Fruit fly (Drosophila melanogaster): ENCODE results near the gene SecS.

The SecS gene

DNA sequence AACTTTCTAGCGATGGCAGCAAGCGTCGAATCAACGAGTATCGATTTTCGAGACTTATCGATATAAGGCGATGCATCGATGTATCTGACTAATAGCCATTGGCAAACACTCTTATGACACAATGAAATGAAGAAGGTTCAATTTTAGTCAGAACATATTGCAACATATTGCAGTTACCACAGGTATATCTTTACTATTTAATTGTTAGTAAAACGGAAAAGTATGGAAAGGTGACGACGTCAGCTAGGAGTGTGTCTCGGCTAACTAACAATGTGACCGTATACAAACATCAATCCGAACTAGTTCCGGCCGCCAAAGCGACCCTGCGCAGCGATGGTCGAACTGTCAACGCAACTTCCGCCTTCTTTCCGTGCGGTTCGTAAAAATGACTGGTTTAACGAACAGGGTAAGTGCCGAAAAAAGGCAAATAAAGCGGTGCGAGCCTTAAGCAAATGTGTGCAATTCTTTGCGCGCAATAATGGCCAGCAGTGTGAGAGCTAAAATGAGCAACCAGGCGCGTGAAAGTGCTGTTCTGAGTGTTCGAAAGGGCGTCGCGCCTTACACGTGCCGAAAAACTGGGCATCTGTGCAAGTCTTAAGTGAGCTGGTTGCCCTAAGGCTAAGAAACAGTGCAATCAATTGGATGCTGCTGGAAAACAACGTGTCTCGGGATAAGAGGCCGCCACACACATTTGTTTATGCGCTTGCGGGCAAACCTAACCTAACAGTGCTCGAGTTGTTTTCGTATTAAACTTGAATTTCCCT, 23.1 kb downstream of the SecS start, which contains the start of the genes Dph4, Spec2 and RpL13A:
Dph4 (minus strand) TSS at position 11 of the 764 bp plus-strand sequence.
Spec2 (minus strand) TSS at position 11 of the 764 bp plus-strand sequence.
RpL13A (plus strand) TSS at position 360 of the 764 bp plus-strand sequence.
- no peak for TF ChIP-seq h (optimal IDR thresholded peaks at IDR 0.05)
- TF ChIP-seq Sin3A (optimal IDR thresholded peaks at IDR 0.05), result no peak
- no peak for TF ChIP-seq psq (optimal IDR thresholded peaks at IDR 0.05)
- TF ChIP-seq Myc (optimal IDR thresholded peaks at IDR 0.05), result no peak
- TF ChIP-seq insv (optimal IDR thresholded peaks at IDR 0.05), result no peak
- no peak for TF ChIP-seq ttk (optimal IDR thresholded peaks at IDR 0.05)

DNA sequence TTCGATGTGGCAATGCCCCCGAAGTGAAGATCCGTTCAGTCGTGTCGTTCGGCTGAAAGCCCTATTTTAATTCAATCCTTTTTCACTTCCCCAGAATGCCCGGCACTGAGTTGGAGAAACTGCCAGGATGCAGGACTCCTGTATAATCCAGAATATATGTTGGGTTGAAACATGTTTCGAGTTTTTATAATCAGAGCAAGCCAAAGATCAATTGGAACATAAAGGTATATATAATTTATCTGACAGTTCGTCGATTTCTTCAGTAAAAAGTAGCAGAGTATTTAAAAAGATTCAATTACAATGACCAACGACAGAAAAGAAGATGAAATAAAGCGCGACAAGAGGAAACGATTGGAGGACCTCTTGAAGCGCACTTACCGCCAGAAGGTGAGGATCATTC, 26.3 kb downstream of the SecS start, which contains the start of gene CG31551:
CG31551 (plus strand) TSS at position 301 of the 400 bp plus-strand sequence.
- no peak for TF ChIP-seq insv (optimal IDR thresholded peaks at IDR 0.05)
- no peak for TF ChIP-seq Sin3A (optimal IDR thresholded peaks at IDR 0.05)
- TF ChIP-seq Myc (optimal IDR thresholded peaks at IDR 0.05), result no peak
- TF ChIP-seq psq (optimal IDR thresholded peaks at IDR 0.05), result no peak
- TF ChIP-seq h (optimal IDR thresholded peaks at IDR 0.05), result no peak
- no peak for TF ChIP-seq ttk (optimal IDR thresholded peaks at IDR 0.05)

DNA sequence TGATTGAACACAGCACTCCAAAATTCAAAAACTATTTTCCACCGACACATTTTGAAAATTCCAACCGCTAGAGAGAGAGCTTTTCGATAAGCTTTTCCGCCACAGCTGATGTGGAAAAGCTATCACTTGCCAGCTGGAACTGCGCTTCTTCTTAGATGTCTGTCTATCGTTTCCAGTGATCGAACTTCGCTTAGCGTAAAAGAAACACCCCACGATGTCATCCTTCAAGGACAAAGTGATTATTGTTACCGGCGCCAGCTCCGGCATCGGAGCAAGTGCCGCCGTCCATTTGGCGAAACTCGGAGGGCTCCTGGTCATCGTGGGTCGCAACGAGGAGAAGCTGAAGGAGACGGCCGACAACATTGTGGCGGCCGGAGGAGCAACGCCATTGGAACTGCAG, 30.9 kb downstream of the SecS start, which contains the start of gene CG31549:
CG31549 (plus strand) TSS at position 11 of the 400 bp plus-strand sequence.
- TF ChIP-seq Myc (optimal IDR thresholded peaks at IDR 0.05), result no peak
- no peak for TF ChIP-seq Sin3A (optimal IDR thresholded peaks at IDR 0.05)
- TF ChIP-seq insv (optimal IDR thresholded peaks at IDR 0.05), result no peak
- no peak for TF ChIP-seq h (optimal IDR thresholded peaks at IDR 0.05)
- no peak for TF ChIP-seq psq (optimal IDR thresholded peaks at IDR 0.05)
- no peak for TF ChIP-seq ttk (optimal IDR thresholded peaks at IDR 0.05)

DNA sequence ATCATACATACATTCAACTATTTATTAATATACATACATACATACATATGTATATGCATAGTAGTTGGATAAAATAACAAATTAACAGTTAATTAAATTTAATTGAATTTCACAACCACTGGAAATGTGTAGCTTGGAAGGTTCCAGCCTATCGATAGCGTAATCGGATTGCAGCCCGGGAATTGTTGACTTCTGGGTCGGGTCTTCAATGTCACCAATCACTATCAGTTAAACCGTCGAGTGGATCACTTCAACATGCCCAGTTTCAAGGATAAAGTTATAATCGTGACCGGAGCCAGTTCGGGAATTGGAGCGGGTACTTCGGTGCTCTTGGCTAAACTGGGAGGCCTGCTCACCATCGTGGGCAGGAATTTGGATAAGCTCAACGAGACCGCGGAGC, 32.2 kb downstream of the SecS start, which contains the start of gene CG12171:
CG12171 (plus strand) TSS at position 191 of the 400 bp plus-strand sequence.
- TF ChIP-seq ttk (optimal IDR thresholded peaks at IDR 0.05), result no peak
- no peak for TF ChIP-seq h (optimal IDR thresholded peaks at IDR 0.05)
- no peak for TF ChIP-seq Sin3A (optimal IDR thresholded peaks at IDR 0.05)
- TF ChIP-seq psq (optimal IDR thresholded peaks at IDR 0.05), result no peak
- no peak for TF ChIP-seq insv (optimal IDR thresholded peaks at IDR 0.05)
- TF ChIP-seq Myc (optimal IDR thresholded peaks at IDR 0.05), result no peak

DNA sequence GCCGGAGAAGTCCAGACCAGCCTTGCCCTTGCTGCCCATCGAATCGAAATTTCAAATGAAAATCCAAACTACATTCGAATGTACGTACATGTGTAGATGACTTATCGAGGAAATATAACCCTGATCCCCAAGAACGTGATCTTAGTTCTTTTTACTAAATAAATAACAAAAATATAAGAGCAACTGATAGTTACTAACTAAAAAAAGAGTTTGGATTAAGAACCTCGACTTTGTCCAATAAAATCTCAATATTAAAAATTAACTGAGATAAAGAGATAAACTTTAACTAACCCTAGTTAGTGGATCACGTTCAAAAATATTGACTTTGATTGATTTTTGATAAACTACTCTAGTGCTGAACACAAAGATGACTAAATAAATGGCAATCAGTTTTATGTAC, 34.3 kb downstream of the SecS start, which contains the start of gene CG31546:
CG31546 (minus strand) TSS at position 101 of the 400 bp plus-strand sequence.
- no peak for TF ChIP-seq psq (optimal IDR thresholded peaks at IDR 0.05)
- no peak for TF ChIP-seq h (optimal IDR thresholded peaks at IDR 0.05)
- no peak for TF ChIP-seq Myc (optimal IDR thresholded peaks at IDR 0.05)
- TF ChIP-seq insv (optimal IDR thresholded peaks at IDR 0.05), result no peak
- TF ChIP-seq ttk (optimal IDR thresholded peaks at IDR 0.05), result no peak
- no peak for TF ChIP-seq Sin3A (optimal IDR thresholded peaks at IDR 0.05)

DNA sequence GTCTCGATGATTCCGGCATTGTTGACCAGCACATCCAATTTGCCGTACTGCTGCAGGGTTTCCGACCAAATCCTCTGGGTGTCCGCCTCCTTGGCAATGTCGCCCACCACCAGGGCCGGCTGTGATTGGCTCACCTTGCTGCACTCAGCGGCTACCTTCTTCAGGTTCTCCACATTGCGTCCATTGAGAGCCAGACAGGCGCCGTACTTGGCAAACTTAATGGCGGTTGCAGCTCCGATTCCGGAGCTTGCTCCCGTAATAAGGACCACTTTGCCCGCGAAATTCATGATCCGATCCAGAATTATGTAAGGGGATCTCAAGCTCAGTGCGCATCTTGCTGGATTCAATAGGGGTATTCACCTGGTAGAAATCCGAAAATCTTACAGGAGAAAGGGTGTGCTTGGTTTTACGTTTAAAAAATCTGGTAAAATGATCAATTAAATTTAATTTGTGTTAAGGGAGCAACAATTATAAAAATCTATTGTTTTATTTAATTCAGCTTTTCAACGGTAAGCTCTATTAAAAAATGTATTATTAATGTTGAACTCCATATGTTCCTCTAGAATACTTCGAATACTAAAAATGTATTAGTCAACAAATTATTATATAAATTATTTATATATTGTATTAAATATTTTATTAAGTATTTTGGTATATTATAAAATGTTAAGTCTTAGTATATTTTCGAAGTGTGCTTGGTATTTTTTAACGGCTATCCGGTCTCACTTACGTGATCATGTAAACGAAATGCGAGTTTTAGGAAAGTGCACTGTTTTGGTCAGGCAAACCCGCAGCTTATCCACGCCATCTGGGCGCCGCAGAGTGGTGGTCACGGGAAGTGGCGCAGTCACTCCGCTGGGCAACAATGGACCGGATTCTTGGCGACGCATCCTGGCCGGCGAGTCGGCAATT, 35.5 kb downstream of the SecS start, which contains the start of the genes CG31548 and CG12170:
CG31548 (minus strand) TSS at position 334 of the 912 bp plus-strand sequence.
CG12170 (plus strand) TSS at position 716 of the 912 bp plus-strand sequence.
- TF ChIP-seq psq (optimal IDR thresholded peaks at IDR 0.05) (no peak), Myc (optimal IDR thresholded peaks at IDR 0.05) (no peak), ttk (optimal IDR thresholded peaks at IDR 0.05) (no peak), insv (optimal IDR thresholded peaks at IDR 0.05) (no peak), Sin3A (optimal IDR thresholded peaks at IDR 0.05) (no peak), h (optimal IDR thresholded peaks at IDR 0.05) (no peak)

DNA sequence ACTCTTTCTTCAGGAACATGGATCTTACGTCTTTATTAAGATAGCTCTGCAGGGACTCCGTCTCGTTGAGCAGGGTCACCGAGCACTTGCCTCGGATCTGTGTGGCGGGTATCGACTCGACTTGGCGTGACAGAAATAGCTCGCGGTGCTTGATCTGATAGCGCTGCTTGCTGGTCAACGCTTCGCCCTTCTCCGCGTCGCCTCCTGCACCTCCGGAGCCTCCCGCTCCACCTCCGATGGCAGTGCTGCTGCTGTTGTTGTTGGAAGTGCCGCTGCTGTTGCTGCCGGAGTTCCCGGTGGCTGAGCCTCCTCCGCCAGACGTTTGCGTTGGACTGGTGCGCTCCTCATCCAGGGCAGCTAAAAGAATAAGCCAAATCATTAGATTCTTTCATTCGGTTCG, 42.2 kb downstream of the SecS start:
- TF ChIP-seq Sin3A (optimal IDR thresholded peaks at IDR 0.05), result no peak
- TF ChIP-seq psq (optimal IDR thresholded peaks at IDR 0.05), result no peak
- TF ChIP-seq h (optimal IDR thresholded peaks at IDR 0.05), result no peak
- no peak for TF ChIP-seq Myc (optimal IDR thresholded peaks at IDR 0.05)
- TF ChIP-seq ttk (optimal IDR thresholded peaks at IDR 0.05), result no peak
- no peak for TF ChIP-seq insv (optimal IDR thresholded peaks at IDR 0.05)

DNA sequence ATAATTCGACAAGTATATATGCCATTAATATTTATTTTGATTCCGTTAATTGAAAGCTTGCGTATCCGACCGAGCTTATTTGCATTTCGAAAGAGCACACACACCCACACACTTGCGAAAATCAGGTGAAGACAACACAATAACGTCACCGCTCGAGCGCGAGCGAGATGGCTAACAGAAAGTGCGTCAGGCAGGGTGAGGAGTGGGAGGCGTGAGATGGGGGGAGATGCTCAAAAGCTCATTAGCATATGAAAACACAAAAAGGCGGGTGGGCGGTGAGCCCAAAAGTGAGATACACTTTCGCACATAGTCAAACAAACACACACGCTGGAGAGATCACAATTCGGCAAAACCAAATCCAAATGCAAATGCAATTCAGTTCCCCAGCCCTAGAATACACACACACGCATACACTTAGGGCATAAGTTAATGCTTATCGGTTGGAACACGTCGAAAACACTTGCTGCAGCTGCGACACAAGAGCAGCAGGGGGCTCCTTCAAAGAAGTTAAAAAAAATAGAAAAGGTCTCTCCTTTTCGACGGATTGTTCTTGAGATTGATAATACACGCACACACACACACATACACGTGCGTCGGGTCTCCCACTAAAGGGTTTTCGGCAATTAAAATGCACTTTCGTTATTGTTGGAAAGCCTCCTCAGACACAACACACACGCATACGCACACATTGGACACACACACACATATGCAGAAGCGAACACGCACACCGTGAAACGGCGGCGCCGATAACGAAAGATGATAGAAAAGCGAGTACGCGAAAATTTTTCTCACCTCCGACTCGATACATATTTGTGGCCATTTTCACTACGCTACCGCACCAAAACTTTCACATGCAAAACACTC, 46.7 kb downstream of the SecS start:
- TF ChIP-seq Sin3A (optimal IDR thresholded peaks at IDR 0.05) (no peak), ttk (optimal IDR thresholded peaks at IDR 0.05) (no peak), insv (optimal IDR thresholded peaks at IDR 0.05) (no peak), h (optimal IDR thresholded peaks at IDR 0.05) (no peak), Myc (optimal IDR thresholded peaks at IDR 0.05) (no peak), psq (optimal IDR thresholded peaks at IDR 0.05) (no peak)

DNA sequence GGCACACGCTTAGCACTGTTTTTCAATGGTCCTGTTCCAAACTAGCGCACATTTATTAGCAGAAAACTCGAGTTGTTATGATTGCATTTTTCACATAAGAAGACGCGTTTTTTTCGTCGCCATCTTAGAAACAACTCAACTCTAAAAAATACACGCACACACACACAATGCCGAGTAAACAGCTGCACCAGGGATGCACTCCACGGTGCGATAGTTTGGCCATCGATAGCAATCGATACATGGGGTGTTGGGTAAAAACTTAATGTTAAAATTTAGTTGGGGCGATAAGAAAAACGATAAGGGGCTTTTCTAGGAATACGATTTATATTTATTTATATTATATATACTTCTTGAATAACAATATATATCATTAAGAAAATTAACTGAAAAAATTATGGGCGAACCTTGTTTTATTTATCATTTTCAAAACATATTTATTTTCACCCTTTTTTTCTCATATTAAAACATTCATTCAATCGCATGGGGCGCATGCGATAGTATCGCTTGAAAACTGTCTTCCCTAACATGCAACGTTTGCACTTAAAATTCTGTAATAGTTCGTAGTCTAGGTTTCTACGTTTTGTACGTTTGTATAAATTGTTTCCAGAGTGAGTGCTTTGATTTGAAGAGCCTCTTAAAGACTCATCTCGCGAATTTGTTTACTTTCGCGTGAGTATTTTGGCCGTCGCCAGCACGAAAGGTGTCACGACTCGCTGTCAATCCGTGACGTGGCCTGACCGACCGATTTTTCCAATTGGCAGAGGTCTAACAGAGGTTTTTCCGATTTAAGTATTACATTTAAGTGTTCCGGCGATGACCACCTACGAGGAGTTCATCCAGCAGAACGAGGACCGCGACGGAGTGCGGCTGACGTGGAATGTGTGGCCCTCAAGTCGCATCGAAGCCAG, 47.6 kb downstream of the SecS start, which contains the start of the genes MTA1-like and Sec23:
MTA1-like (minus strand) TSS at position 170 of the 908 bp plus-strand sequence.
Sec23 (plus strand) TSS at position 497 of the 908 bp plus-strand sequence.
- no peak for TF ChIP-seq psq (optimal IDR thresholded peaks at IDR 0.05)
- TF ChIP-seq Sin3A (optimal IDR thresholded peaks at IDR 0.05), result no peak
- TF ChIP-seq insv (optimal IDR thresholded peaks at IDR 0.05), result no peak
- TF ChIP-seq ttk (optimal IDR thresholded peaks at IDR 0.05), result no peak
- no peak for TF ChIP-seq Myc (optimal IDR thresholded peaks at IDR 0.05)
- no peak for TF ChIP-seq h (optimal IDR thresholded peaks at IDR 0.05)
